Comparison of ENCODE assay signal across 4 worm cellular contexts in genomic region chrV:3715488-3716019, ce11.
TF ChIP-seq lines count a peak whose summit lies in the region.

Gene nrsn-1 (minus strand): TSS chrV:3715969.

TF ChIP-seq in whole organism, L1 larva, 84 proteins besides CTCF, POLR2A, EP300 and RAD21:
- peak; percentile 2 for TF ChIP-seq hlh-17 (GFP tag; optimal IDR thresholded peaks at IDR 0.05; lab: Kevin White, UChicago; ENCODE audit: borderline replicate concordance)
- no peak for TF ChIP-seq fkh-4 (tag; optimal IDR thresholded peaks at IDR 0.05; lab: Kevin White, UChicago; ENCODE audit: borderline replicate concordance)

TF ChIP-seq in whole organism, L4 larva, 104 proteins besides CTCF, POLR2A, EP300 and RAD21:
- TF ChIP-seq nhr-42 (GFP tag; IDR thresholded peaks at IDR 0.05; lab: Robert Waterston, UW) (peak; percentile 40; the same call in 1 of the 2 replicates), Y75B8A.6 (GFP tag; IDR thresholded peaks at IDR 0.05; lab: Robert Waterston, UW) (no peak), spr-1 (tag; optimal IDR thresholded peaks at IDR 0.05; lab: Kevin White, UChicago) (no peak), set-16 (GFP tag; IDR thresholded peaks at IDR 0.05; lab: Robert Waterston, UW) (peak; percentile 76), egl-43 (GFP tag; IDR thresholded peaks at IDR 0.05; lab: Robert Waterston, UW) (0 out of 2 replicates have a peak, but pooled peaks have one; percentile 67), ceh-20 (GFP tag; IDR thresholded peaks at IDR 0.05; lab: Robert Waterston, UW) (0 out of 2 replicates have a peak, but pooled peaks have one; percentile 36), hlh-11 (tag; optimal IDR thresholded peaks at IDR 0.05; lab: Kevin White, UChicago) (no peak)

TF ChIP-seq in whole organism, midembryonic, 9 proteins besides CTCF, POLR2A, EP300 and RAD21:
- TF ChIP-seq med-1 (GFP tag; optimal IDR thresholded peaks at IDR 0.05; lab: Kevin White, UChicago; ENCODE audit: insufficient read depth) (no peak), flt-1 (GFP tag; IDR thresholded peaks at IDR 0.05; lab: Robert Waterston, UW) (no peak), tab-1 (GFP tag; IDR thresholded peaks at IDR 0.05; lab: Robert Waterston, UW) (0 out of 2 replicates have a peak, but pooled peaks have one; percentile 19), ztf-29 (GFP tag; IDR thresholded peaks at IDR 0.05; lab: Robert Waterston, UW) (no peak)

TF ChIP-seq in whole organism, young adult, 124 proteins besides CTCF, POLR2A, EP300 and RAD21:
- TF ChIP-seq F10E7.11 (tag; optimal IDR thresholded peaks at IDR 0.05; lab: Kevin White, UChicago), result no peak
- TF ChIP-seq ceh-58 (GFP tag; IDR thresholded peaks at IDR 0.05; lab: Robert Waterston, UW), result no peak
- no peak for TF ChIP-seq athp-1 (tag; optimal IDR thresholded peaks at IDR 0.05; lab: Kevin White, UChicago)
- 0 out of 2 replicates have a peak, but pooled peaks have one; percentile 7 for TF ChIP-seq ztf-28 (GFP tag; IDR thresholded peaks at IDR 0.05; lab: Robert Waterston, UW)
- TF ChIP-seq nhr-90 (tag; optimal IDR thresholded peaks at IDR 0.05; lab: Kevin White, UChicago), result no peak
- TF ChIP-seq unc-62 (GFP tag; optimal IDR thresholded peaks at IDR 0.05; lab: Kevin White, UChicago), result no peak
- 0 out of 2 replicates have a peak, but pooled peaks have one; percentile 35 for TF ChIP-seq mcd-1 (GFP tag; IDR thresholded peaks at IDR 0.05; lab: Robert Waterston, UW)
- no peak for TF ChIP-seq mxl-1 (tag; optimal IDR thresholded peaks at IDR 0.05; lab: Kevin White, UChicago)
- no peak for TF ChIP-seq nhr-120 (GFP tag; IDR thresholded peaks at IDR 0.05; lab: Robert Waterston, UW)
- TF ChIP-seq zfh-2 (GFP tag; conservative IDR thresholded peaks at IDR 0.05; lab: Robert Waterston, UW), result peak; percentile 80
- no peak for TF ChIP-seq F37B4.10 (GFP tag; IDR thresholded peaks at IDR 0.05; lab: Robert Waterston, UW)
- no peak for TF ChIP-seq repo-1 (tag; optimal IDR thresholded peaks at IDR 0.05; lab: Kevin White, UChicago)
- no peak for TF ChIP-seq hmg-20 (GFP tag; IDR thresholded peaks at IDR 0.05; lab: Robert Waterston, UW)
